Worm (Caenorhabditis elegans): ENCODE results near the gene F56F11.2.

ce11 chrIII:2832483-2832882 lies 49.6 kb upstream of the F56F11.2 start, which contains the start of gene Y71H2AM.29:
- TF ChIP-seq ceh-31 (tag; optimal IDR thresholded peaks at IDR 0.05) (no peak), pha-4 (tag; optimal IDR thresholded peaks at IDR 0.05) (no peak), ets-4 (tag; optimal IDR thresholded peaks at IDR 0.05) (no peak), ref-2 (tag; optimal IDR thresholded peaks at IDR 0.05) (no peak), hlh-30 (tag; optimal IDR thresholded peaks at IDR 0.05; ENCODE audit: insufficient read depth) (no peak), syd-9 (tag; optimal IDR thresholded peaks at IDR 0.05) (no peak)
